Worm (Caenorhabditis elegans) whole organism, young adult: ENCODE measurements around the gene ham-2.

ENCODE experiments used
- F22D6.2 ChIP-seq: sonication (generic microtip); optimal IDR thresholded peaks from 2 replicates; lab custom pipeline; 2016; ENCODE audit warnings: mild to moderate bottlenecking, missing genetic modification characterization, missing compliant biosample characterization
- ama-1 ChIP-seq, 3 experiments: fragments of 150-350 bp in 1 of 3; sonication (generic microtip) in 2 of 3; optimal IDR thresholded peaks; 2 replicates each; lab custom pipeline; 2014 to 2018; ENCODE audit warnings: missing biosample characterization in 2 of 3, missing genetic modification characterization in 2 of 3, missing genetic modification reagents in 2 of 3
- ceh-100 ChIP-seq: fragments of 200-800 bp; sonication (Bioruptor generic); IDR thresholded peaks from 2 replicates; pipeline ENCODE4 v1.3.6; 2022; ENCODE audit warnings: missing genetic modification reagents, missing genetic modification characterization, missing compliant biosample characterization
- chd-7 ChIP-seq: sonication (generic microtip); optimal IDR thresholded peaks from 2 replicates; lab custom pipeline; 2016; ENCODE audit warnings: mild to moderate bottlenecking, missing genetic modification characterization, moderate library complexity, missing compliant biosample characterization
- efl-1 ChIP-seq: fragments of 150-350 bp; optimal IDR thresholded peaks from 2 replicates; lab custom pipeline; 2014; ENCODE audit warnings: missing biosample characterization, missing genetic modification reagents, missing genetic modification characterization
- lir-1 ChIP-seq: fragments of 200-800 bp; sonication (Bioruptor generic); conservative IDR thresholded peaks from 2 replicates; pipeline ENCODE4 v1.3.6; 2022; ENCODE audit warnings: missing genetic modification reagents, missing genetic modification characterization, missing compliant biosample characterization
- nfya-1 ChIP-seq: sonication (generic microtip); optimal IDR thresholded peaks from 2 replicates; lab custom pipeline; 2017; ENCODE audit warnings: antibody characterized with exemption, missing compliant biosample characterization, missing genetic modification characterization, borderline replicate concordance; ENCODE audit not compliant: insufficient read depth
- sdz-38 ChIP-seq: sonication (generic microtip); optimal IDR thresholded peaks from 2 replicates; lab custom pipeline; 2016; ENCODE audit warnings: missing genotype, missing genetic modification characterization, missing compliant biosample characterization
- snpc-4 ChIP-seq, 5 experiments: fragments of 150-350 bp in 1 of 5; sonication (generic microtip) in 4 of 5; optimal IDR thresholded peaks; 2 replicates each; lab custom pipeline; 2014 to 2018; ENCODE audit warnings: missing genetic modification characterization in 5 of 5, missing biosample characterization in 3 of 5, antibody characterized with exemption in 2 of 5, mild to moderate bottlenecking in 2 of 5, missing compliant biosample characterization in 2 of 5, missing genotype in 2 of 5, moderate library complexity in 2 of 5, missing genetic modification reagents in 1 of 5

ce11 chrX:4513657-4514143 is 40.8 kb upstream of the ham-2 start, which contains the start of gene spr-3:
- TF ChIP-seq sdz-38 (tag; lab: Kevin White, UChicago) (no peak), ama-1 (optimal IDR thresholded peaks at IDR 0.05; lab: Kevin White, UChicago) (no peak), ama-1 (GFP tag; optimal IDR thresholded peaks at IDR 0.05; lab: Kevin White, UChicago) (no peak), F22D6.2 (tag; lab: Kevin White, UChicago) (no peak), snpc-4 (GFP tag; optimal IDR thresholded peaks at IDR 0.05; lab: Kevin White, UChicago) (no peak), snpc-4 (tag; optimal IDR thresholded peaks at IDR 0.05; lab: Kevin White, UChicago) (no peak), ceh-100 (GFP tag; lab: Robert Waterston, UW) (no peak), lir-1 (no peak), chd-7 (tag; lab: Kevin White, UChicago) (no peak), nfya-1 (no peak), efl-1 (GFP tag; lab: Kevin White, UChicago) (no peak)
